Worm (Caenorhabditis elegans) whole organism, L3 larva: ENCODE results near the gene C25H3.10.

Experiments
- R02D3.7 ChIP-seq: fragments of 150-350 bp; optimal IDR thresholded peaks from 2 replicates; lab custom pipeline; 2014; ENCODE audit warnings: missing biosample characterization, missing genetic modification characterization
- ZK546.5 ChIP-seq: sonication (generic microtip); optimal IDR thresholded peaks from 2 replicates; lab custom pipeline; 2017; ENCODE audit warnings: missing biosample characterization, missing genetic modification characterization
- aly-2 ChIP-seq: fragments of 150-350 bp; optimal IDR thresholded peaks from 2 replicates; lab custom pipeline; 2014; ENCODE audit warnings: missing biosample characterization, missing genetic modification characterization
- ama-1 ChIP-seq: fragments of 150-350 bp; optimal IDR thresholded peaks from 2 replicates; lab custom pipeline; 2018
- ceh-16 ChIP-seq: sonication (generic microtip); optimal IDR thresholded peaks from 2 replicates; lab custom pipeline; 2017; ENCODE audit warnings: missing biosample characterization, missing genetic modification characterization
- ceh-28 ChIP-seq: fragments of 150-350 bp; optimal IDR thresholded peaks from 2 replicates; lab custom pipeline; 2014; ENCODE audit warnings: missing biosample characterization, missing genetic modification reagents, missing genetic modification characterization
- ceh-82 ChIP-seq: fragments of 150-350 bp; optimal IDR thresholded peaks from 2 replicates; lab custom pipeline; 2014; ENCODE audit warnings: missing biosample characterization, missing genetic modification characterization
- ceh-9 ChIP-seq: sonication (generic microtip); optimal IDR thresholded peaks from 2 replicates; lab custom pipeline; 2018; ENCODE audit warnings: missing biosample characterization, missing genetic modification characterization
- daf-12 ChIP-seq: fragments of 150-350 bp; optimal IDR thresholded peaks from 2 replicates; lab custom pipeline; 2014; ENCODE audit warnings: missing biosample characterization, missing genetic modification reagents, missing genetic modification characterization
- egl-27 ChIP-seq: sonication (generic microtip); optimal IDR thresholded peaks from 4 replicates; lab custom pipeline; 2017; ENCODE audit warnings: missing biosample characterization, missing genetic modification reagents, missing genetic modification characterization
- egl-5 ChIP-seq: fragments of 150-350 bp; optimal IDR thresholded peaks from 2 replicates; lab custom pipeline; 2017; ENCODE audit warnings: missing biosample characterization, missing genetic modification reagents, missing genetic modification characterization, inconsistent platforms
- elt-1 ChIP-seq: fragments of 150-350 bp; optimal IDR thresholded peaks from 2 replicates; lab custom pipeline; 2014; ENCODE audit warnings: missing biosample characterization, missing genetic modification characterization
- elt-2 ChIP-seq: sonication (generic microtip); optimal IDR thresholded peaks from 2 replicates; lab custom pipeline; 2016; ENCODE audit warnings: missing genetic modification reagents, mild to moderate bottlenecking, missing genetic modification characterization, missing compliant biosample characterization
- elt-3 ChIP-seq, 3 experiments: fragments of 150-350 bp in 1 of 3; sonication (generic microtip) in 2 of 3; optimal IDR thresholded peaks; 2 replicates in 2 of 3; 4 replicates in 1 of 3; lab custom pipeline; 2014 to 2017; ENCODE audit warnings: missing biosample characterization in 3 of 3, missing genetic modification characterization in 3 of 3
- eor-1 ChIP-seq, 2 experiments: fragments of 150-350 bp; optimal IDR thresholded peaks; 2 replicates each; lab custom pipeline; 2014 to 2018; ENCODE audit warnings: missing biosample characterization in 2 of 2, missing genetic modification characterization in 2 of 2
- fkh-10 ChIP-seq: sonication (generic microtip); optimal IDR thresholded peaks from 2 replicates; lab custom pipeline; 2017; ENCODE audit warnings: missing biosample characterization, missing genetic modification reagents, missing genetic modification characterization
- fkh-2 ChIP-seq: fragments of 150-350 bp; optimal IDR thresholded peaks from 2 replicates; lab custom pipeline; 2014; ENCODE audit warnings: missing biosample characterization, missing genetic modification reagents, missing genetic modification characterization
- fos-1 ChIP-seq: fragments of 150-350 bp; optimal IDR thresholded peaks from 2 replicates; lab custom pipeline; 2014; ENCODE audit warnings: missing biosample characterization, missing genetic modification characterization
- hmg-11 ChIP-seq: sonication (generic microtip); optimal IDR thresholded peaks from 2 replicates; lab custom pipeline; 2016; ENCODE audit warnings: missing genetic modification characterization, missing compliant biosample characterization
- jun-1 ChIP-seq: fragments of 150-350 bp; optimal IDR thresholded peaks from 2 replicates; lab custom pipeline; 2014; ENCODE audit warnings: missing biosample characterization, missing genetic modification reagents, missing genetic modification characterization
- lin-15B ChIP-seq: fragments of 150-350 bp; optimal IDR thresholded peaks from 2 replicates; lab custom pipeline; 2014; ENCODE audit warnings: missing biosample characterization, missing genetic modification characterization
- lin-39 ChIP-seq: fragments of 150-350 bp; optimal IDR thresholded peaks from 2 replicates; lab custom pipeline; 2018; ENCODE audit warnings: missing biosample characterization, missing genetic modification reagents, missing genetic modification characterization
- lsy-12 ChIP-seq: sonication (generic microtip); optimal IDR thresholded peaks from 2 replicates; lab custom pipeline; 2016; ENCODE audit warnings: mild to moderate bottlenecking, missing genetic modification characterization, missing compliant biosample characterization
- mdl-1 ChIP-seq: fragments of 150-350 bp; optimal IDR thresholded peaks from 2 replicates; lab custom pipeline; 2014; ENCODE audit warnings: missing biosample characterization, missing genetic modification characterization
- mml-1 ChIP-seq: fragments of 150-350 bp; sonication (generic microtip); optimal IDR thresholded peaks from 3 replicates; lab custom pipeline; 2014; ENCODE audit warnings: missing biosample characterization, missing genetic modification characterization
- nfya-1 ChIP-seq: sonication (generic microtip); optimal IDR thresholded peaks from 2 replicates; lab custom pipeline; 2017; ENCODE audit warnings: missing genetic modification characterization, mild to moderate bottlenecking, missing compliant biosample characterization, antibody characterized with exemption, moderate library complexity; ENCODE audit not compliant: insufficient read depth
- nhr-11 ChIP-seq: fragments of 150-350 bp; optimal IDR thresholded peaks from 2 replicates; lab custom pipeline; 2014; ENCODE audit warnings: missing biosample characterization, missing genetic modification characterization
- nhr-12 ChIP-seq: fragments of 150-350 bp; optimal IDR thresholded peaks from 2 replicates; lab custom pipeline; 2014; ENCODE audit warnings: missing biosample characterization, missing genetic modification characterization
- nhr-23 ChIP-seq: fragments of 150-350 bp; optimal IDR thresholded peaks from 2 replicates; lab custom pipeline; 2014; ENCODE audit warnings: missing biosample characterization, missing genetic modification reagents, missing genetic modification characterization
- nhr-237 ChIP-seq: fragments of 150-350 bp; optimal IDR thresholded peaks from 2 replicates; lab custom pipeline; 2014; ENCODE audit warnings: missing biosample characterization, missing genetic modification characterization
- nhr-25 ChIP-seq: sonication (generic microtip); optimal IDR thresholded peaks from 2 replicates; lab custom pipeline; 2017; ENCODE audit warnings: missing biosample characterization, missing genetic modification characterization
- nhr-28 ChIP-seq: fragments of 150-350 bp; optimal IDR thresholded peaks from 2 replicates; lab custom pipeline; 2014; ENCODE audit warnings: missing biosample characterization, missing genetic modification characterization
- nhr-43 ChIP-seq: sonication (generic microtip); optimal IDR thresholded peaks from 2 replicates; lab custom pipeline; 2016; ENCODE audit warnings: mild to moderate bottlenecking, missing genetic modification characterization, missing compliant biosample characterization; ENCODE audit not compliant: poor library complexity, severe bottlenecking
- nhr-67 ChIP-seq: fragments of 150-350 bp; optimal IDR thresholded peaks from 2 replicates; lab custom pipeline; 2014; ENCODE audit warnings: missing biosample characterization, missing genetic modification characterization
- nhr-76 ChIP-seq: fragments of 150-350 bp; sonication (generic microtip); optimal IDR thresholded peaks from 5 replicates; lab custom pipeline; 2014; ENCODE audit warnings: missing biosample characterization, missing genetic modification characterization
- nhr-77 ChIP-seq: fragments of 150-350 bp; optimal IDR thresholded peaks from 2 replicates; lab custom pipeline; 2014; ENCODE audit warnings: missing biosample characterization, missing genetic modification characterization
- pha-4 ChIP-seq: fragments of 150-350 bp; optimal IDR thresholded peaks from 2 replicates; lab custom pipeline; 2014; ENCODE audit warnings: missing biosample characterization, missing genetic modification reagents, missing genetic modification characterization
- pqm-1 ChIP-seq: fragments of 150-350 bp; optimal IDR thresholded peaks from 2 replicates; lab custom pipeline; 2017; ENCODE audit warnings: missing biosample characterization, missing genetic modification characterization, inconsistent platforms
- sea-2 ChIP-seq: fragments of 150-350 bp; sonication (generic microtip); optimal IDR thresholded peaks from 4 replicates; lab custom pipeline; 2014; ENCODE audit warnings: missing biosample characterization, missing genetic modification reagents, missing genetic modification characterization
- skn-1 ChIP-seq: fragments of 150-350 bp; optimal IDR thresholded peaks from 2 replicates; lab custom pipeline; 2014; ENCODE audit warnings: missing biosample characterization, missing genetic modification characterization
- snpc-4 ChIP-seq: fragments of 150-350 bp; optimal IDR thresholded peaks from 2 replicates; lab custom pipeline; 2014; ENCODE audit warnings: missing biosample characterization, missing genetic modification characterization
- tbx-2 ChIP-seq: sonication (generic microtip); optimal IDR thresholded peaks from 2 replicates; lab custom pipeline; 2016; ENCODE audit warnings: mild to moderate bottlenecking, missing genetic modification characterization, missing compliant biosample characterization
- unc-39 ChIP-seq: sonication (generic microtip); optimal IDR thresholded peaks from 4 replicates; lab custom pipeline; 2017; ENCODE audit warnings: missing biosample characterization, missing genetic modification characterization
- unc-62 ChIP-seq: fragments of 150-350 bp; sonication (generic microtip); optimal IDR thresholded peaks from 4 replicates; lab custom pipeline; 2014; ENCODE audit warnings: missing biosample characterization, missing genetic modification reagents, missing genetic modification characterization
- zag-1 ChIP-seq: fragments of 150-350 bp; optimal IDR thresholded peaks from 2 replicates; lab custom pipeline; 2014; ENCODE audit warnings: missing biosample characterization, missing genetic modification characterization
- ztf-11 ChIP-seq: fragments of 150-350 bp; optimal IDR thresholded peaks from 2 replicates; lab custom pipeline; 2014; ENCODE audit warnings: missing biosample characterization, missing genetic modification characterization
- ztf-4 ChIP-seq: fragments of 150-350 bp; optimal IDR thresholded peaks from 2 replicates; lab custom pipeline; 2014; ENCODE audit warnings: missing biosample characterization, missing genetic modification characterization

C25H3.10 gene

DNA sequence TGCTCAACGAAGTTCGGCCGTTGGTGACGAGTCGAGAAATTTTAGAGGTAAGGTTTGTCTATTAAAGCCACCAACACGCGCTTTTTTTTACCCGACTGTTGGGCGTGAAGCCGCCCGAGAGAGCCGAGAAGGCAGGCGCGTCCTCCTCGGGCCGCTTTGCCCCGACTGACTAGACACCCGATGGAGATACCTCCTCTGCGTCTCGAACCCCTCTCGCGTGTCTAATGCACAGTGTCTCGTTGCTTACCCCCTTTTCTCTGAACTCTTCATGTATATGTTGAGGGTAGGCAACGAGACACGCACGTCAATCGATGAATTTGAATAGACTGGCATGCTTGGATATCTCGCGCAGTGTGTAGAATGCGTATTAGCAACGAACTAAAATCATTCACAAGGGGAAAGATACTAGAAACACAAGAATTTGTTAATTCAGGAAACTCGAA is 37.0 kb downstream of the C25H3.10 start:
- no peak for TF ChIP-seq aly-2
- TF ChIP-seq daf-12 (tag; lab: Kevin White, UChicago), result no peak
- peak in 1 of 3 experiments; percentile 82 for TF ChIP-seq elt-3 (tag; optimal IDR thresholded peaks at IDR 0.05; lab: Kevin White, UChicago)
- TF ChIP-seq R02D3.7, result peak; percentile 65
- peak; percentile 42 for TF ChIP-seq nhr-76 (tag; lab: Kevin White, UChicago)
- TF ChIP-seq ceh-82 (tag; lab: Kevin White, UChicago), result peak; percentile 64
- peak; percentile 13 for TF ChIP-seq fkh-2 (tag; lab: Kevin White, UChicago)
- peak; percentile 51 for TF ChIP-seq ztf-11
- peak; percentile 20 for TF ChIP-seq nhr-11 (tag; lab: Kevin White, UChicago)
- TF ChIP-seq eor-1 (tag; optimal IDR thresholded peaks at IDR 0.05; lab: Kevin White, UChicago), result no peak
- TF ChIP-seq mdl-1 (tag; lab: Kevin White, UChicago), result peak; percentile 67
- peak; percentile 86 for TF ChIP-seq lin-39 (tag; lab: Kevin White, UChicago)
- no peak for TF ChIP-seq nhr-28 (tag; lab: Kevin White, UChicago)
- TF ChIP-seq nhr-67 (tag; lab: Kevin White, UChicago), result peak; percentile 47
- TF ChIP-seq fkh-10 (GFP tag; lab: Kevin White, UChicago), result peak; percentile 71
- no peak for TF ChIP-seq unc-39 (tag; lab: Kevin White, UChicago)
- peak; percentile 6 for TF ChIP-seq ceh-16 (tag; lab: Kevin White, UChicago)
- no peak for TF ChIP-seq ZK546.5
- TF ChIP-seq skn-1 (tag; lab: Kevin White, UChicago), result peak; percentile 53
- peak; percentile 72 for TF ChIP-seq pha-4 (tag; lab: Kevin White, UChicago)
- peak; percentile 100 for TF ChIP-seq ama-1 (lab: Kevin White, UChicago)
- no peak for TF ChIP-seq ceh-9
- no peak for TF ChIP-seq fos-1 (tag; lab: Kevin White, UChicago)
- TF ChIP-seq ztf-4 (tag; lab: Kevin White, UChicago), result peak; percentile 86
- peak; percentile 99 for TF ChIP-seq nfya-1 (tag; lab: Kevin White, UChicago)
- TF ChIP-seq tbx-2 (tag; lab: Kevin White, UChicago), result peak; percentile 82
- TF ChIP-seq nhr-237 (tag; lab: Kevin White, UChicago), result no peak
- peak; percentile 50 for TF ChIP-seq snpc-4 (tag; lab: Kevin White, UChicago)
- TF ChIP-seq ceh-28 (tag; lab: Kevin White, UChicago), result peak; percentile 86
- TF ChIP-seq nhr-77 (tag; lab: Kevin White, UChicago), result no peak
- no peak for TF ChIP-seq mml-1 (tag; lab: Kevin White, UChicago)
- TF ChIP-seq nhr-23, result peak; percentile 64
- TF ChIP-seq egl-27 (tag; lab: Kevin White, UChicago), result no peak
- no peak for TF ChIP-seq nhr-12 (tag; lab: Kevin White, UChicago)
- peak; percentile 11 for TF ChIP-seq elt-1 (tag; lab: Kevin White, UChicago)
- peak; percentile 55 for TF ChIP-seq jun-1 (tag; lab: Kevin White, UChicago)
- TF ChIP-seq lin-15B (tag; lab: Kevin White, UChicago), result peak; percentile 69
- TF ChIP-seq zag-1 (tag; lab: Kevin White, UChicago), result peak; percentile 48
- TF ChIP-seq hmg-11 (tag; lab: Kevin White, UChicago), result peak; percentile 89
- peak; percentile 96 for TF ChIP-seq egl-5 (tag; lab: Kevin White, UChicago)
- TF ChIP-seq sea-2 (GFP tag; lab: Kevin White, UChicago), result peak; percentile 46
- TF ChIP-seq lsy-12 (tag; lab: Kevin White, UChicago), result peak; percentile 92
- peak; percentile 75 for TF ChIP-seq nhr-43
- peak; percentile 82 for TF ChIP-seq unc-62 (GFP tag; lab: Kevin White, UChicago)
- TF ChIP-seq elt-2 (tag; lab: Kevin White, UChicago), result peak; percentile 84
- peak; percentile 46 for TF ChIP-seq pqm-1 (tag; lab: Kevin White, UChicago)
- peak; percentile 94 for TF ChIP-seq nhr-25 (tag; lab: Kevin White, UChicago)
